Fruit fly (Drosophila melanogaster): Measurements from ENCODE around the gene barr.

- no peak for TF ChIP-seq Myc (optimal IDR thresholded peaks at IDR 0.05)
- no peak for TF ChIP-seq Sin3A (optimal IDR thresholded peaks at IDR 0.05)
- no peak for TF ChIP-seq h (optimal IDR thresholded peaks at IDR 0.05)
- TF ChIP-seq psq (optimal IDR thresholded peaks at IDR 0.05), result no peak
- no peak for TF ChIP-seq ttk (optimal IDR thresholded peaks at IDR 0.05)
- no peak for TF ChIP-seq insv (optimal IDR thresholded peaks at IDR 0.05)
Measured at dm6 chr2L:20086295-20087096, 25.3 kb upstream of the barr start.

Data from Kc167 (cell line).